Worm (Caenorhabditis elegans): ENCODE measurements around the gene Y45F10A.7.
A peak's percentile ranks its signal among the peaks of the same experiment; 100 is the strongest.

DNA sequence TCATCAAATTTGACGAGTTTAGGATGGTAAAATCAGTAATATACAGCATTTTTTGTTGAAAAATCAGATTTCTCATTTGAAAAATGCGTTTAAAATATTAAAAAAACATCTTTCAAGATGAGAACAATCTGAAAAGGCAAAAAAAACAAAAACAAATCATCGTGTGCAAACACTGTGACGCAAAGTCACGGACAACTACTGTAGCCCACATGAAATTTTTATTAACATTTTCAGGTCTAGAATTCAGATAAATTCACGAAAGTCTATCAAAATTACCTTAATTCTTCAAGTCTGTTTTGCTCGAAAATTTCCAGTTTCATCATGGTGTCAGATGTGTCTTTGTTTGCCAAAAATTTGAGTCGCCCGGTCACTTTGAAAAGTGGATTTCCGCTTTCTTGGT is 46.5 kb downstream of the Y45F10A.7 start:
- TF ChIP-seq attf-6 (GFP tag; IDR thresholded peaks at IDR 0.05) (peak; percentile 74), unc-62 (GFP tag; optimal IDR thresholded peaks at IDR 0.05) (no peak), ekl-4 (GFP tag; IDR thresholded peaks at IDR 0.05) (no peak), hrde-1 (tag; optimal IDR thresholded peaks at IDR 0.05; ENCODE audit: borderline replicate concordance) (no peak), dox-1 (GFP tag; IDR thresholded peaks at IDR 0.05) (no peak), ceh-40 (GFP tag; IDR thresholded peaks at IDR 0.05) (no peak)

Measured in whole organism, young adult.